Fruit fly (Drosophila melanogaster): Measurements from ENCODE around the gene Wnt5.

Gene Wnt5

DNA sequence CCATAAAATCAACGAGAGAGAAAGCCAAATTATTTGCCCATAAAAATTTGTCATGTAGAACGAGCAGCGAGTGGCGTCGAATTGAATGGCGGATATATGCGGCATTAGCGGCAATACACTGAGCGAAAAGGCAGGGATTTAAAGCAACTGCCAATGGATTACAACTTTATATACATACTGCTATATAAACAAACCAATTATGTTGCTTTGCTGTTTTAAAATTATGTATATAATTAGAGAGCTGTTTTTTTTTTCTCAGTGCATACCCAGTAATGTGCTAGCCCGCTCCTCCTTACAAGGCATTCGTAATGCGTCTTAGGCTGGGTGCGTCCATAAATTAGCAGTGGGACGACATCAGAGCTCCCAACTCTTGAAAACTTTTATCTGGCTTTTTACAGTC lies 37.3 kb downstream of the Wnt5 start (continued):
- TF ChIP-seq tx (GFP tag; optimal IDR thresholded peaks at IDR 0.05) (no peak), Usf (GFP tag; optimal IDR thresholded peaks at IDR 0.05) (no peak), Oli (tag; optimal IDR thresholded peaks at IDR 0.05) (peak; percentile 17), Atf3 (GFP tag; optimal IDR thresholded peaks at IDR 0.05) (no peak), tll (GFP tag; optimal IDR thresholded peaks at IDR 0.05) (no peak), CG3847 (GFP tag; IDR thresholded peaks at IDR 0.05) (no peak), lbe (GFP tag; optimal IDR thresholded peaks at IDR 0.05) (no peak), CG2199 (GFP tag; IDR thresholded peaks at IDR 0.05) (no peak), nau (GFP tag; optimal IDR thresholded peaks at IDR 0.05) (no peak), CG43689 (GFP tag; IDR thresholded peaks at IDR 0.05) (no peak), lmd (GFP tag; IDR thresholded peaks at IDR 0.05) (peak; percentile 46), CG3995 (GFP tag; optimal IDR thresholded peaks at IDR 0.05) (no peak), CG13894 (tag; optimal IDR thresholded peaks at IDR 0.05) (no peak), CG3065 (GFP tag; optimal IDR thresholded peaks at IDR 0.05) (no peak), CG9817 (tag; optimal IDR thresholded peaks at IDR 0.05) (no peak), MESR4 (GFP tag; optimal IDR thresholded peaks at IDR 0.05) (no peak), Neu2 (GFP tag; optimal IDR thresholded peaks at IDR 0.05; ENCODE audit: borderline replicate concordance) (no peak), Scr (GFP tag; IDR thresholded peaks at IDR 0.05; ENCODE audit: partially characterized antibody) (no peak), CG18011 (GFP tag; optimal IDR thresholded peaks at IDR 0.05) (no peak), Sry-δ (GFP tag; optimal IDR thresholded peaks at IDR 0.05) (no peak), CG31441 (GFP tag; IDR thresholded peaks at IDR 0.05) (no peak), CG17361 (GFP tag; IDR thresholded peaks at IDR 0.05) (no peak), CG42726 (GFP tag; IDR thresholded peaks at IDR 0.05; ENCODE audit: partially characterized antibody) (no peak), ato (GFP tag; IDR thresholded peaks at IDR 0.05; ENCODE audit: partially characterized antibody) (no peak), CG18764 (GFP tag; optimal IDR thresholded peaks at IDR 0.05) (no peak), CG17568 (GFP tag; optimal IDR thresholded peaks at IDR 0.05) (no peak), al (GFP tag; IDR thresholded peaks at IDR 0.05) (no peak), BEAF-32 (GFP tag; optimal IDR thresholded peaks at IDR 0.05) (no peak), CG17802 (tag; optimal IDR thresholded peaks at IDR 0.05) (no peak), Dip2 (GFP tag; IDR thresholded peaks at IDR 0.05) (no peak)

dm6 chrX:18460318-18460717 lies 44.9 kb downstream of the Wnt5 start, which contains the start of gene CG43843:
CG43843 (minus strand) TSS chrX:18460418.
- TF ChIP-seq sens (GFP tag) (peak; percentile 37), stwl (tag; optimal IDR thresholded peaks at IDR 0.05) (peak; percentile 19), mld (GFP tag; IDR thresholded peaks at IDR 0.05; ENCODE audit: partially characterized antibody) (no peak)

DNA sequence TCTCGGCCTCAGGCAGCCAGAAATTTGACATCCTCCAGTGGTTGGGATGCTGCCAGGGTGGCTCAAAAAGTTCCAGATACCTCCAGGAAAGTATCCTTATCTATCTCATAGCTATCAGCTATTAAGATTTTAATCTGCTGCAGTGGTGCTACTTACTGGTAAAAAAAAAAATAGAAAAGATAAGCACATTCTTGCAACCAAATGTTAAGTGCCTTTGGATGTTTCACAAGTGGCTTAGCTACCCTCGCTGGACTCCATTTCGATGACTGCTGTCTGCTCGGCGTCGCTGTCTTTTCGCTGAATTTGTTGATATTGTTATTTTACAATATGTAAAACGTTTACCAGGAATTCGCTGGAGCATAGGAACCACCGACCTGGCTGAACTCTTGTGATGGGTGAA lies 52.5 kb downstream of the Wnt5 start:
- TF ChIP-seq YL-1 (GFP tag; optimal IDR thresholded peaks at IDR 0.05) (no peak), CG1603 (tag; optimal IDR thresholded peaks at IDR 0.05) (no peak), luna (GFP tag; optimal IDR thresholded peaks at IDR 0.05) (no peak), Mad (GFP tag; optimal IDR thresholded peaks at IDR 0.05) (no peak), Dip3 (GFP tag; optimal IDR thresholded peaks at IDR 0.05) (no peak), dimm (GFP tag; IDR thresholded peaks at IDR 0.05) (no peak), CG6689 (GFP tag; IDR thresholded peaks at IDR 0.05) (no peak), CG8359 (GFP tag; optimal IDR thresholded peaks at IDR 0.05; ENCODE audit: borderline replicate concordance) (no peak), CG12104 (GFP tag; optimal IDR thresholded peaks at IDR 0.05) (no peak), prd (optimal IDR thresholded peaks at IDR 0.05) (no peak), prd (GFP tag; IDR thresholded peaks at IDR 0.05) (peak; percentile 14; the same call in 1 of the 3 replicates), Sin3A (optimal IDR thresholded peaks at IDR 0.05) (no peak), D19A (tag; optimal IDR thresholded peaks at IDR 0.05) (no peak), sens-2 (GFP tag; IDR thresholded peaks at IDR 0.05) (no peak), HmgD (GFP tag; optimal IDR thresholded peaks at IDR 0.05) (no peak), CG4730 (GFP tag; IDR thresholded peaks at IDR 0.05) (no peak), tio (GFP tag; optimal IDR thresholded peaks at IDR 0.05) (no peak), Taf1 (GFP tag; IDR thresholded peaks at IDR 0.05) (no peak), vvl (GFP tag; IDR thresholded peaks at IDR 0.05) (no peak)

Measured in whole organism, embryonic.